Fruit fly (Drosophila melanogaster) whole organism, prepupa: Measurements from ENCODE around the gene cue.

Experiments used
- Blimp-1 ChIP-seq: fragments of 200-800 bp; sonication (Bioruptor generic); optimal IDR thresholded peaks from 3 replicates; lab custom pipeline; 2017; ENCODE audit warnings: missing biosample characterization, missing genetic modification characterization, mild to moderate bottlenecking, moderate library complexity, missing genetic modification reagents
- CG10631 ChIP-seq: fragments of 200-800 bp; sonication (Bioruptor generic); optimal IDR thresholded peaks from 2 replicates; lab custom pipeline; 2016; ENCODE audit warnings: missing biosample characterization, missing genetic modification characterization
- CG11902 ChIP-seq: fragments of 200-800 bp; sonication (Bioruptor generic); optimal IDR thresholded peaks from 3 replicates; lab custom pipeline; 2016; ENCODE audit warnings: missing biosample characterization, missing genetic modification characterization
- CG15336 ChIP-seq: fragments of 200-800 bp; sonication (Bioruptor generic); IDR thresholded peaks from 2 replicates; pipeline ENCODE4 v1.3.6; 2022; ENCODE audit warnings: missing biosample characterization, missing genetic modification characterization
- CG1621 ChIP-seq: fragments of 200-800 bp; sonication (Bioruptor generic); optimal IDR thresholded peaks from 3 replicates; lab custom pipeline; 2018; ENCODE audit warnings: missing biosample characterization, mild to moderate bottlenecking, missing genetic modification characterization
- CG16779 ChIP-seq: fragments of 200-800 bp; sonication (Bioruptor generic); optimal IDR thresholded peaks from 3 replicates; lab custom pipeline; 2017; ENCODE audit warnings: missing biosample characterization, mild to moderate bottlenecking, missing genetic modification characterization
- CG32006 ChIP-seq: fragments of 200-800 bp; sonication (Bioruptor generic); optimal IDR thresholded peaks from 3 replicates; lab custom pipeline; 2017; ENCODE audit warnings: missing biosample characterization, mild to moderate bottlenecking, missing genetic modification characterization
- CG34406 ChIP-seq: fragments of 200-800 bp; sonication (Bioruptor generic); optimal IDR thresholded peaks from 3 replicates; lab custom pipeline; 2016; ENCODE audit warnings: missing biosample characterization, missing genetic modification characterization
- CG3919 ChIP-seq: fragments of 200-800 bp; sonication (Bioruptor generic); optimal IDR thresholded peaks from 3 replicates; lab custom pipeline; 2016; ENCODE audit warnings: missing biosample characterization, missing genetic modification characterization
- CG6163 ChIP-seq: fragments of 200-800 bp; sonication (Bioruptor generic); IDR thresholded peaks from 3 replicates; pipeline ENCODE4 v1.3.6; 2022; ENCODE audit warnings: missing biosample characterization, missing genetic modification characterization
- CG6276 ChIP-seq: fragments of 200-800 bp; sonication (Bioruptor generic); optimal IDR thresholded peaks from 2 replicates; lab custom pipeline; 2017; ENCODE audit warnings: missing biosample characterization, mild to moderate bottlenecking, missing genetic modification characterization
- CG6792 ChIP-seq: fragments of 200-800 bp; sonication (Bioruptor generic); optimal IDR thresholded peaks from 3 replicates; lab custom pipeline; 2016; ENCODE audit warnings: missing biosample characterization, missing genetic modification characterization
- CG6854 ChIP-seq: fragments of 200-800 bp; sonication (Bioruptor generic); optimal IDR thresholded peaks from 2 replicates; lab custom pipeline; 2017; ENCODE audit warnings: missing biosample characterization, mild to moderate bottlenecking, missing genetic modification characterization
- CG7368 ChIP-seq: fragments of 200-800 bp; sonication (Bioruptor generic); optimal IDR thresholded peaks from 3 replicates; lab custom pipeline; 2016; ENCODE audit warnings: missing biosample characterization, missing genetic modification characterization
- CG8319 ChIP-seq: fragments of 200-800 bp; sonication (Bioruptor generic); optimal IDR thresholded peaks from 3 replicates; lab custom pipeline; 2016; ENCODE audit warnings: missing biosample characterization, missing genetic modification characterization
- CG8632 ChIP-seq: fragments of 200-800 bp; sonication (Bioruptor generic); optimal IDR thresholded peaks from 3 replicates; lab custom pipeline; 2016; ENCODE audit warnings: missing biosample characterization, missing genetic modification characterization
- CG9139 ChIP-seq: fragments of 200-800 bp; sonication (Bioruptor generic); optimal IDR thresholded peaks from 3 replicates; lab custom pipeline; 2017; ENCODE audit warnings: missing biosample characterization, mild to moderate bottlenecking, missing genetic modification characterization
- Eip75B ChIP-seq: fragments of 200-800 bp; sonication (Bioruptor generic); optimal IDR thresholded peaks from 3 replicates; lab custom pipeline; 2016; ENCODE audit warnings: missing biosample characterization, missing genetic modification characterization
- Eip78C ChIP-seq: fragments of 200-800 bp; sonication (Bioruptor generic); peaks from one replicate; lab custom pipeline; 2016; ENCODE audit warnings: missing biosample characterization, missing genetic modification characterization
- Eip93F ChIP-seq: fragments of 200-800 bp; sonication (Bioruptor generic); optimal IDR thresholded peaks from 2 replicates; lab custom pipeline; 2016; ENCODE audit warnings: missing biosample characterization, mild to moderate bottlenecking, missing genetic modification characterization
- Ets21C ChIP-seq: fragments of 200-800 bp; sonication (Bioruptor generic); optimal IDR thresholded peaks from 3 replicates; lab custom pipeline; 2016; ENCODE audit warnings: missing biosample characterization, missing genetic modification characterization
- Ets96B ChIP-seq: fragments of 200-800 bp; optimal IDR thresholded peaks from 2 replicates; lab custom pipeline; 2019; ENCODE audit warnings: missing biosample characterization, mild to moderate bottlenecking, missing genetic modification characterization, moderate library complexity
- Gug ChIP-seq: fragments of 200-800 bp; sonication (Bioruptor generic); IDR thresholded peaks from 2 replicates; pipeline ENCODE4 v1.3.6; 2022; ENCODE audit warnings: missing biosample characterization, missing genetic modification characterization
- Hr38 ChIP-seq: sonication (Bioruptor generic); optimal IDR thresholded peaks from 2 replicates; lab custom pipeline; 2016; ENCODE audit warnings: missing biosample characterization, missing genetic modification characterization
- Hr39 ChIP-seq: fragments of 200-800 bp; sonication (Bioruptor generic); optimal IDR thresholded peaks from 2 replicates; lab custom pipeline; 2016; ENCODE audit warnings: missing biosample characterization, missing genetic modification characterization
- Hr4 ChIP-seq: fragments of 200-800 bp; sonication (Bioruptor generic); optimal IDR thresholded peaks from 3 replicates; lab custom pipeline; 2016; ENCODE audit warnings: missing biosample characterization, missing genetic modification characterization
- OdsH ChIP-seq: fragments of 200-800 bp; sonication (Bioruptor generic); optimal IDR thresholded peaks from 3 replicates; lab custom pipeline; 2016; ENCODE audit warnings: missing biosample characterization, missing genetic modification characterization
- Sox102F ChIP-seq: fragments of 200-800 bp; sonication (Bioruptor generic); optimal IDR thresholded peaks from 2 replicates; lab custom pipeline; 2016; ENCODE audit warnings: missing biosample characterization, mild to moderate bottlenecking, missing genetic modification characterization
- Sox14 ChIP-seq: fragments of 200-800 bp; sonication (Bioruptor generic); optimal IDR thresholded peaks from 3 replicates; lab custom pipeline; 2016; ENCODE audit warnings: missing biosample characterization, missing genetic modification characterization
- Sox15 ChIP-seq: fragments of 200-800 bp; sonication (Bioruptor generic); optimal IDR thresholded peaks from 3 replicates; lab custom pipeline; 2016; ENCODE audit warnings: missing biosample characterization, missing genetic modification characterization
- acj6 ChIP-seq: fragments of 200-800 bp; sonication (Bioruptor generic); optimal IDR thresholded peaks from 3 replicates; lab custom pipeline; 2016; ENCODE audit warnings: missing biosample characterization, missing genetic modification characterization
- cyc ChIP-seq: fragments of 200-800 bp; sonication (Bioruptor generic); optimal IDR thresholded peaks from 3 replicates; lab custom pipeline; 2016; ENCODE audit warnings: missing biosample characterization, missing genetic modification characterization
- dac ChIP-seq: fragments of 200-800 bp; sonication (Bioruptor generic); optimal IDR thresholded peaks from 2 replicates; lab custom pipeline; 2017; ENCODE audit warnings: missing biosample characterization, mild to moderate bottlenecking, missing genetic modification characterization
- esn ChIP-seq: fragments of 200-800 bp; sonication (Bioruptor generic); optimal IDR thresholded peaks from 2 replicates; lab custom pipeline; 2016; ENCODE audit warnings: missing biosample characterization, mild to moderate bottlenecking, missing genetic modification characterization, moderate library complexity
- fd85E ChIP-seq: fragments of 200-800 bp; sonication (Bioruptor generic); optimal IDR thresholded peaks from 3 replicates; lab custom pipeline; 2016; ENCODE audit warnings: missing biosample characterization, missing genetic modification characterization
- fkh ChIP-seq: fragments of 200-800 bp; sonication (Bioruptor generic); optimal IDR thresholded peaks from 3 replicates; lab custom pipeline; 2017; ENCODE audit warnings: missing biosample characterization, mild to moderate bottlenecking, missing genetic modification characterization, moderate library complexity
- salr ChIP-seq, 2 experiments: fragments of 200-800 bp; sonication (Bioruptor generic); optimal IDR thresholded peaks; 3 replicates each; lab custom pipeline; 2016 to 2018; ENCODE audit warnings: missing biosample characterization in 2 of 2, missing genetic modification characterization in 2 of 2, mild to moderate bottlenecking in 1 of 2
- ss ChIP-seq, 2 experiments: fragments of 200-800 bp; sonication (Bioruptor generic); optimal IDR thresholded peaks; 2 replicates in 1 of 2; 3 replicates in 1 of 2; lab custom pipeline; 2017 to 2018; ENCODE audit warnings: mild to moderate bottlenecking in 2 of 2, missing biosample characterization in 2 of 2, missing genetic modification characterization in 2 of 2, moderate library complexity in 1 of 2
- svp ChIP-seq: fragments of 200-800 bp; sonication (Bioruptor generic); peaks from one replicate; lab custom pipeline; 2016; ENCODE audit warnings: missing biosample characterization, missing genetic modification characterization
- topi ChIP-seq: fragments of 200-800 bp; sonication (Bioruptor generic); optimal IDR thresholded peaks from 3 replicates; lab custom pipeline; 2016; ENCODE audit warnings: missing biosample characterization, missing genetic modification characterization

cue gene

dm6 chr3L:1545693-1546329 lies 28.7 kb upstream of the cue start, which contains the start of the genes CG32313 and Pcyt1:
CG32313 (minus strand) TSS chr3L:1545743.
Pcyt1 (plus strand) TSS chr3L:1546092.
- peak; percentile 28 for TF ChIP-seq Sox14
- TF ChIP-seq ss (GFP tag; optimal IDR thresholded peaks at IDR 0.05; lab: Kevin White, UChicago), result no peak
- TF ChIP-seq Eip93F (GFP tag; lab: Kevin White, UChicago), result peak; percentile 31
- TF ChIP-seq Sox102F (GFP tag; lab: Kevin White, UChicago), result peak; percentile 15
- TF ChIP-seq CG6854 (GFP tag; lab: Kevin White, UChicago), result peak; percentile 46
- TF ChIP-seq CG6792, result no peak
- TF ChIP-seq Eip78C, result peak; percentile 67
- TF ChIP-seq fd85E (GFP tag; lab: Kevin White, UChicago), result no peak
- peak; percentile 24 for TF ChIP-seq esn
- peak; percentile 79 for TF ChIP-seq svp
- TF ChIP-seq, all 60 proteins: peak for 7

DNA sequence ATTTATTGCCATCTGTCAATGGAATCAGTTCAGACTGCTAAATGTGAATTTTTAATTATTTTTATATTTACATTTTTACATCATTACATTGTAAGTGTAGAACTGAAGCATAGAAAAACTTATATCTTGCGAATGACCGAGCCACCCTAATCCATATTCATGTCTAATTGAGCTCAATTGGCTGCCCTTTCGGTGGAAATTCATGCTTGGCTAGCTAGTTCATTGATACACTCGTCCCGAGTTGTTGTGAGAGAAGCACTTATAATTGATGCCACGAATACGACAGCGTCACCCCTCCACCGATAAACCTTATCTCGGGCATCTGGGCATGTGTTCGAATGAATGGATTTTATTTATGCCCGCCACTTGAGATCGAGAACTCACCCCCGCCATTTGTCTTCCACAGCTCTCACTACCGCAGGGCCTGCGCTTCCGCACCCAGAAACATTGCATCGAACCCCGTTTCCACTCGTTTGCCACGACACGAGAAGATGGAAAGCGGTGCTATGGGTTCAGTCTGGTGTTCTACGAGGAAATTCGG lies 21.3 kb upstream of the cue start:
- TF ChIP-seq Eip78C (peak; percentile 3), svp (peak; percentile 84), Eip75B (GFP tag; lab: Kevin White, UChicago) (no peak)

- peak; percentile 33 for TF ChIP-seq CG16779 (tag; lab: Kevin White, UChicago)
- TF ChIP-seq CG9139 (GFP tag; lab: Kevin White, UChicago), result no peak
- TF ChIP-seq, all 60 proteins: peak for 1
Measured at dm6 chr3L:1537353-1537752, 20.3 kb upstream of the cue start.

DNA sequence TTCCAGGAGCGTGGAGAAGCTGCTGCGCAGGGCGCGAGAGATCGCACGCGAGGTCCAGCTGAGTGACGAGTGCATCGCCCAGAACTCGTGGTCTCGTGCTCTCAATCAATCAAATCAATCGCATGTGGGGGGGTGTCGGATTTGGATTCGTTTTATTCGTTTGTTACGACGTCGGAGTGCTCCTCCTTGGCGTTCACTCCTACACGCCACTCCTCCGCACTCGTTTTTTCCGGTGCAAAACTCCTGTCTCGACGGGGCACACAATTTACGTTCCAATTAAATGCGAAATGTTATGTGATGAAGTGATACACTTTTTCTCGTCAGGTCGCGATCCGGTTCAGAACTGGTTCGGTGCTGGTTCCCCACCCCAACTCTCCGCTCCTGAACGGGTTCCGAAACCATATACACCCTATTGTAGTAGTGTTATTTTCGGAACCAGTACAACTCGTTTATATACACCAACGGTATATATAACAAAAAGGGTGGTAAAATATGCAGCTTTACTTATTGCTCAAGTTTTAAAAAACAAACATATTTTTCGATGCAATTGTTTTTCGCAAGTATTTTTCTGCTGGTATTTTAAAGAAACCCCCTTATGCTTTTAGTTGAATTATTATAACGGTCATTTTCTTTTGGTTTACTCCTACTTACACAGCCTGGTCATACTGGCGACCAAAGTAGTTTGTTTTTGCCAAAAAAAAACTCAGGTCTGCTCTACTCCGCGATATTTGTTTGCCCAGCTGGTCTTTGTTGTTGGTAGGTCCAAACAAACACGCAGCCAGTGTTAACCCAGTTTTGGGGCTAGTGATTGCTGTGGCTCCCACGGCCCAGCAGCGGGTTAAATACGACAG lies 19.6 kb upstream of the cue start, which contains the start of the genes CG12091 and pns:
CG12091 (minus strand) TSS at position 349 of the 851 bp plus-strand sequence.
pns (plus strand) TSS at position 651 of the 851 bp plus-strand sequence.
- TF ChIP-seq svp, result peak; percentile 96
- peak; percentile 70; the same call in 2 of the 3 replicates for TF ChIP-seq CG6163 (GFP tag; lab: Robert Waterston, UW)
- peak; percentile 88 for TF ChIP-seq Eip78C
- TF ChIP-seq CG9139 (GFP tag; lab: Kevin White, UChicago), result no peak
- peak; percentile 95 for TF ChIP-seq fkh (GFP tag; lab: Kevin White, UChicago)
- peak; percentile 24 for TF ChIP-seq CG34406 (GFP tag; lab: Kevin White, UChicago)
- no peak for TF ChIP-seq CG10631 (GFP tag; lab: Kevin White, UChicago)
- peak; percentile 44 for TF ChIP-seq Sox14
- no peak for TF ChIP-seq Ets21C (GFP tag; lab: Kevin White, UChicago)
- peak; percentile 54 for TF ChIP-seq CG15336 (GFP tag; lab: Robert Waterston, UW)
- no peak for TF ChIP-seq CG8319 (GFP tag; lab: Kevin White, UChicago)
- peak; percentile 63 for TF ChIP-seq esn
- TF ChIP-seq CG7368, result peak; percentile 39
- TF ChIP-seq dac, result no peak
- no peak for TF ChIP-seq Sox102F (GFP tag; lab: Kevin White, UChicago)
- peak; percentile 47 for TF ChIP-seq CG8632
- TF ChIP-seq cyc (GFP tag; lab: Kevin White, UChicago), result peak; percentile 61
- TF ChIP-seq OdsH, result no peak
- no peak for TF ChIP-seq Hr4
- TF ChIP-seq Gug (GFP tag; lab: Robert Waterston, UW), result 0 out of 2 replicates have a peak, but pooled peaks have one; percentile 13
- peak; percentile 20 for TF ChIP-seq Ets96B (tag; lab: Kevin White, UChicago)
- TF ChIP-seq Sox15 (GFP tag; lab: Kevin White, UChicago), result no peak
- TF ChIP-seq Blimp-1, result no peak
- TF ChIP-seq acj6 (GFP tag; lab: Kevin White, UChicago), result no peak
- peak; percentile 64 for TF ChIP-seq CG3919 (GFP tag; lab: Kevin White, UChicago)
- TF ChIP-seq CG11902 (GFP tag; lab: Kevin White, UChicago), result peak; percentile 3
- peak; percentile 33 for TF ChIP-seq CG6792
- no peak for TF ChIP-seq CG6276 (GFP tag; lab: Kevin White, UChicago)
- no peak for TF ChIP-seq Hr38
- TF ChIP-seq topi (GFP tag; lab: Kevin White, UChicago), result peak; percentile 41
- TF ChIP-seq ss (GFP tag; optimal IDR thresholded peaks at IDR 0.05; lab: Kevin White, UChicago), result peak in 1 of 2 experiments; percentile 29
- TF ChIP-seq CG32006 (GFP tag; lab: Kevin White, UChicago), result no peak
- peak; percentile 66 for TF ChIP-seq Eip75B (GFP tag; lab: Kevin White, UChicago)
- no peak for TF ChIP-seq CG16779 (tag; lab: Kevin White, UChicago)
- TF ChIP-seq Hr39 (GFP tag; lab: Kevin White, UChicago), result no peak
- TF ChIP-seq fd85E (GFP tag; lab: Kevin White, UChicago), result no peak
- no peak for TF ChIP-seq CG1621 (tag; lab: Kevin White, UChicago)
- TF ChIP-seq salr (GFP tag; optimal IDR thresholded peaks at IDR 0.05; lab: Kevin White, UChicago), result no peak
